Worm (Caenorhabditis elegans) whole organism, mixed stage, embryonic: ENCODE results near the gene C29F7.3.
A peak's percentile ranks its signal among the peaks of the same experiment; 100 is the strongest.

Source experiments
- M03D4.4 ChIP-seq: sonication (generic microtip); optimal IDR thresholded peaks from 2 replicates; lab custom pipeline; 2017; ENCODE audit warnings: mild to moderate bottlenecking, missing genetic modification characterization, missing compliant biosample characterization
- blmp-1 ChIP-seq: fragments of 150-350 bp; optimal IDR thresholded peaks from 2 replicates; lab custom pipeline; 2014; ENCODE audit warnings: missing biosample characterization, missing genetic modification characterization
- ceh-43 ChIP-seq: fragments of 200-800 bp; sonication (Bioruptor generic); optimal IDR thresholded peaks from 2 replicates; lab custom pipeline; 2018; ENCODE audit warnings: mild to moderate bottlenecking, missing genetic modification characterization, moderate library complexity, missing compliant biosample characterization
- ces-1 ChIP-seq: fragments of 150-350 bp; optimal IDR thresholded peaks from 2 replicates; lab custom pipeline; 2014; ENCODE audit warnings: missing biosample characterization, missing genetic modification reagents, missing genetic modification characterization
- cnd-1 ChIP-seq: fragments of 200-800 bp; sonication (Bioruptor generic); optimal IDR thresholded peaks from 2 replicates; lab custom pipeline; 2018; ENCODE audit warnings: mild to moderate bottlenecking, missing genetic modification characterization, missing compliant biosample characterization
- drap-1 ChIP-seq: fragments of 200-800 bp; sonication (Bioruptor generic); optimal IDR thresholded peaks from 3 replicates; lab custom pipeline; 2018; ENCODE audit warnings: mild to moderate bottlenecking, missing genetic modification characterization, missing compliant biosample characterization
- elt-1 ChIP-seq: sonication (generic microtip); optimal IDR thresholded peaks from 2 replicates; lab custom pipeline; 2017; ENCODE audit warnings: missing genetic modification characterization, mild to moderate bottlenecking, missing compliant biosample characterization, antibody characterized with exemption, moderate library complexity, borderline replicate concordance; ENCODE audit not compliant: insufficient read depth
- elt-3 ChIP-seq: fragments of 150-350 bp; optimal IDR thresholded peaks from 2 replicates; lab custom pipeline; 2014; ENCODE audit warnings: missing biosample characterization, missing genetic modification characterization
- flh-1 ChIP-seq: fragments of 200-800 bp; sonication (Bioruptor generic); optimal IDR thresholded peaks from 2 replicates; lab custom pipeline; 2018; ENCODE audit warnings: mild to moderate bottlenecking, missing genetic modification characterization, moderate library complexity, missing compliant biosample characterization
- ham-2 ChIP-seq: fragments of 200-800 bp; sonication (Bioruptor generic); optimal IDR thresholded peaks from 2 replicates; lab custom pipeline; 2018; ENCODE audit warnings: mild to moderate bottlenecking, missing genetic modification characterization, missing compliant biosample characterization
- lin-32 ChIP-seq: fragments of 200-800 bp; sonication (Bioruptor generic); optimal IDR thresholded peaks from 2 replicates; lab custom pipeline; 2018; ENCODE audit warnings: mild to moderate bottlenecking, missing genetic modification characterization, missing compliant biosample characterization
- lsy-2 ChIP-seq: fragments of 150-350 bp; optimal IDR thresholded peaks from 2 replicates; lab custom pipeline; 2014; ENCODE audit warnings: missing biosample characterization, missing genetic modification characterization
- mab-5 ChIP-seq: fragments of 150-350 bp; optimal IDR thresholded peaks from 2 replicates; lab custom pipeline; 2014; ENCODE audit warnings: missing biosample characterization, missing genetic modification characterization
- mls-2 ChIP-seq: sonication (generic microtip); optimal IDR thresholded peaks from 2 replicates; lab custom pipeline; 2016; ENCODE audit warnings: mild to moderate bottlenecking, missing genetic modification characterization, moderate library complexity, missing compliant biosample characterization
- nhr-12 ChIP-seq: fragments of 150-350 bp; optimal IDR thresholded peaks from 2 replicates; lab custom pipeline; 2014; ENCODE audit warnings: missing biosample characterization, missing genetic modification characterization
- nhr-2 ChIP-seq: fragments of 150-350 bp; optimal IDR thresholded peaks from 2 replicates; lab custom pipeline; 2014; ENCODE audit warnings: missing biosample characterization, missing genetic modification characterization
- nhr-237 ChIP-seq: fragments of 150-350 bp; optimal IDR thresholded peaks from 2 replicates; lab custom pipeline; 2014; ENCODE audit warnings: missing biosample characterization, missing genetic modification characterization
- nhr-28 ChIP-seq: fragments of 150-350 bp; optimal IDR thresholded peaks from 2 replicates; lab custom pipeline; 2014; ENCODE audit warnings: missing biosample characterization, missing genetic modification characterization
- nhr-76 ChIP-seq: sonication (generic microtip); optimal IDR thresholded peaks from 2 replicates; lab custom pipeline; 2017; ENCODE audit warnings: missing biosample characterization, missing genetic modification characterization
- sem-2 ChIP-seq: fragments of 200-800 bp; sonication (Bioruptor generic); optimal IDR thresholded peaks from 2 replicates; lab custom pipeline; 2018; ENCODE audit warnings: mild to moderate bottlenecking, missing genetic modification characterization, missing compliant biosample characterization
- snpc-4 ChIP-seq: fragments of 150-350 bp; optimal IDR thresholded peaks from 2 replicates; lab custom pipeline; 2014; ENCODE audit warnings: missing biosample characterization, missing genetic modification characterization
- sptf-1 ChIP-seq: sonication (generic microtip); optimal IDR thresholded peaks from 2 replicates; lab custom pipeline; 2017; ENCODE audit warnings: mild to moderate bottlenecking, missing genetic modification characterization, moderate library complexity, missing compliant biosample characterization
- tbx-8 ChIP-seq: fragments of 200-800 bp; sonication (Bioruptor generic); optimal IDR thresholded peaks from 2 replicates; lab custom pipeline; 2018; ENCODE audit warnings: mild to moderate bottlenecking, missing genetic modification characterization, moderate library complexity, missing compliant biosample characterization
- unc-120 ChIP-seq: sonication (generic microtip); optimal IDR thresholded peaks from 2 replicates; lab custom pipeline; 2017; ENCODE audit warnings: missing genetic modification characterization, missing compliant biosample characterization; ENCODE audit not compliant: poor library complexity, severe bottlenecking
- unc-39 ChIP-seq: fragments of 150-350 bp; optimal IDR thresholded peaks from 2 replicates; lab custom pipeline; 2014; ENCODE audit warnings: missing biosample characterization, missing genetic modification characterization
- unc-62 ChIP-seq: fragments of 150-350 bp; optimal IDR thresholded peaks from 2 replicates; lab custom pipeline; 2014; ENCODE audit warnings: missing biosample characterization, missing genetic modification reagents, missing genetic modification characterization
- zip-8 ChIP-seq: fragments of 150-350 bp; optimal IDR thresholded peaks from 2 replicates; lab custom pipeline; 2014; ENCODE audit warnings: missing biosample characterization, missing genetic modification characterization

Gene C29F7.3

DNA sequence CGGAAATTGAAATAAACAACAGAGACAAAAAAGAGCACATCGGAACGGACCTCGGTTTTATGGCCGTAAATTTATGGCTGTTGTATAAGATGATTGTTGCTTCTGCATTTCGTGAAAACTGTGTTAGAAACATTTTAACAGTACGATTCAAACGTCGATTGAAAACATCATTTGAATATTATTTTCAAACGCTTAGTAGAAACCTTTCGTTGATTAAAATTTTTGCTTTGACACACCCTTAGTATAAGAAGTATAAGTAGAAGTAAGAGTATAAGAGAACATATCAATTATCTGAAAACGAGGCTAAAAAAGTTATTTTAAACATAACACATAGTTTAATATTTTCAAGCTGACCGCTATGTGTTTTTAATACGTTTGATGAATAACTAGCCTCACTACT is 35.0 kb downstream of the C29F7.3 start:
- no peak for TF ChIP-seq blmp-1
- TF ChIP-seq elt-1 (tag; lab: Kevin White, UChicago) = no peak
- no peak for TF ChIP-seq ceh-43 (GFP tag; lab: Kevin White, UChicago)
- no peak for TF ChIP-seq unc-120
- no peak for TF ChIP-seq elt-3 (tag; lab: Kevin White, UChicago)
- TF ChIP-seq sem-2 = no peak
- TF ChIP-seq nhr-12 = no peak
- no peak for TF ChIP-seq nhr-76
- no peak for TF ChIP-seq M03D4.4 (tag; lab: Kevin White, UChicago)
- TF ChIP-seq mab-5 (tag; lab: Kevin White, UChicago) = no peak

DNA sequence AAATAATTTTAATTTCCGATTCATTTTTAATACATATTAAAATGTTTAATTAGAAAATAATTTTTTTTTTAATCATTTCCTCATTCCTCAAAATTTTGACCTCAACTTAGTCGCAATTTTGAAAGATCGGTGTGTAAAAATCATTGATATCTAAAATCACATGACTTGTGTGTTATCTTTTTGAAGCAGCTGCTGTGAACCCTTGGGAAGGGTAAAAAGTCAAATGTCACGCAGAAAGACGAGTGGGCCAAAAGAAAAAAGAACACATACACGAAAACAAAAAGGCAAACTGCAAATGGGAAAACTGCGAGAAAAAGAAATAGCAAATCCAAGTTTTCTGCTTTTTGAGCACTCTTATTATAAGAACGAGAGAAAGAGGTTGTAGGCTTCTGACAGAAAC is 36.5 kb downstream of the C29F7.3 start:
- TF ChIP-seq unc-62 = no peak
- no peak for TF ChIP-seq mls-2 (tag; lab: Kevin White, UChicago)
- no peak for TF ChIP-seq elt-3 (tag; lab: Kevin White, UChicago)

DNA sequence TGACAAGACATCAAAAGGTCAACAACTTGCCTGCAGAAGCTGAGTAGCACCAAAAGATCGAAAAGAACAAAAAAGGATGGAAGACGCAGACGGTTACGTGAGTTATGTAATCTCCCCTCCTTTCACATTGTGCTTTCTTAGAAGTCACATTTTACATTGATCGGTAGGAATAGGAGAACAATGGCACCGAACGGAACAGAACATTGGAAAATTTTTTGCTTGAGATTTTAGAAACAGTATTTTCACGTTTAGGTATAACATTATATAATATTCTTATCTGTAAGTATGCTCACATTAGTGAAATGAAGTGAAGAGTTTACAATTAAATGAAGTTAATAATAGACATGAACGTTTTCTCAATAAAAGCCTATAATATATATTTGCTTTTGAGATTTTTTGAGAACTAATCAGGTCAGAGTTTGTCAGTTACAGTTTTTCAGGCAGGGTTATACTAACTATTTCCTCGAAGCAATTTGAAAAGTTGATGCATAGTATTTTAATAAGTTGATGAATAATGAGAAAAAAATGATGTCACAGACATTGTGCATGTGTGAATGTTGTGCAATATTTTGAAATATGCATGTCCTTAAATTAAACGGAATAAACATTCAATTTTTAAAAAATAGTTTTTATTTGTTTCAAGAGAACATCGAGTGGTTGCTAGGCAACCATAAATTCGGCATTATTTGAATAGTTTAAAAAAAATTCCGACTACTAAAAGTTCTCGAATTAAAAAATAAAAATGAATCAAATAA is 38.6 kb downstream of the C29F7.3 start:
- TF ChIP-seq nhr-237 (tag; lab: Kevin White, UChicago) (no peak), snpc-4 (tag; lab: Kevin White, UChicago) (no peak), ces-1 (GFP tag; lab: Kevin White, UChicago) (no peak), drap-1 (GFP tag; lab: Kevin White, UChicago) (no peak), flh-1 (GFP tag; lab: Kevin White, UChicago) (no peak)
- TF ChIP-seq, all 35 proteins: peak for 0

DNA sequence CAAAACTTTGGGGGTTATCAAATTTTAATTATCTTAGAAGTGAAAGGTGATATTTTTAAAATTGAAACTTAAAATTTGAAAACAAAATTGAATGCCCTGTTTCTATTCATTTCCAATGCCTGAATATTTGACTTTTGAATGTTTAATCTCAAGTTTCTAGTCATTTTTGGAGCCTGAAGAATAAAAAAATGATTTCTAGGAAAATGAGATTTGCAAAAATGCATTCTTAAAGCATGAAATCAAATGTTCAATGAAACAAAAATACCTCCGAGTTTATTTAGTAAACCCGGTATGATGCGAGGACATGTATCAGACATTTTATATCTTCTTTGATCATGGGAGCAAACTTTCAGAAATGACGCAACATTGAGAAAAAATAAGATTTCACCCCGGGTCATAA is 40.7 kb downstream of the C29F7.3 start:
- TF ChIP-seq tbx-8 = no peak
- TF ChIP-seq zip-8 (tag; lab: Kevin White, UChicago) = peak; percentile 59

DNA sequence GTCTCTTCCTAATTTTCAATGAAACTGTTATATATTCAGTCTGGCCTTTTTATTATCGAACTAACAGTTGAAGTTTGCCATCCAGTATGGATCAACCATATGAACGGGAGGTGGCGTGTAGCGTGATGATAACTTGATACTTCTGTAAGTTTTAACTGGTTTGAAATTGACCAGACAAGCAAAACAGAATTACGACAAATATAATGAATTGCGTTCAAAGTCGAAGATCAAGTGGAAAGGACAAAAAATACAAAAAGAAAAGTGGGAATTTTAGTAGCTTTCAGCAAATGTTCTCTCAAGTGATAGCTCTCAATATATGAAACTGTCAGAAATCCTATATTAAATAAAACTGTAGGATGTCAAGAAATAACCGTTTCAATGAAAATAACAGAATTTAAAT is 42.9 kb downstream of the C29F7.3 start, which contains the start of the genes C49F8.14 and gem-1:
TSS of gene C49F8.14 (minus strand) at position 99 of the 400 bp plus-strand sequence.
TSS of gene gem-1 (minus strand) at position 142 of the 400 bp plus-strand sequence.
- TF ChIP-seq snpc-4 (tag; lab: Kevin White, UChicago) (no peak), zip-8 (tag; lab: Kevin White, UChicago) (no peak), cnd-1 (tag; lab: Kevin White, UChicago) (no peak), nhr-28 (tag; lab: Kevin White, UChicago) (no peak), lin-32 (GFP tag; lab: Kevin White, UChicago) (no peak), ceh-43 (GFP tag; lab: Kevin White, UChicago) (no peak), nhr-2 (tag; lab: Kevin White, UChicago) (no peak), unc-39 (tag; lab: Kevin White, UChicago) (no peak), elt-3 (tag; lab: Kevin White, UChicago) (no peak), lsy-2 (no peak), sptf-1 (tag; lab: Kevin White, UChicago) (no peak), mls-2 (tag; lab: Kevin White, UChicago) (no peak), nhr-12 (no peak), blmp-1 (no peak), unc-62 (no peak), nhr-237 (tag; lab: Kevin White, UChicago) (no peak)

DNA sequence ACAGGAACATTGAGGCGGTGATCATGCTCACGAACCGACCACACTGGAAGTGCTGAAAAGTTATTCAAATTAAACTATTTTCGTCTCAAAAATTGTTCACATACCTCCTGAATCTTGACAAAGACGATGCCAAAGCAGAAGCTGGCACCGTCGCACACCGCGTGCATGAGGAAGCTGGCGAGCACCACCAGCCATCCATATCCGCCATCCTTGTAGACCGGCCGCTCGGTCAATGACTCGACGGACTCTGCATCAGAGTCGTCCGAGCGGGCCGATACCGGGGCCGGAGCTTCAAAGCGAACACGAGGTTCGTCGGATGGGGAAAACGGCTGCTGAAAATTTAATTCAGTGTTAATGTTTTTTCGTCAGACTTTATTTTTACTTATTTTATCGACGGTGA is 43.5 kb downstream of the C29F7.3 start:
- TF ChIP-seq nhr-28 (tag; lab: Kevin White, UChicago) (no peak), nhr-76 (no peak), tbx-8 (no peak), lsy-2 (no peak), unc-39 (tag; lab: Kevin White, UChicago) (no peak), ham-2 (no peak), cnd-1 (tag; lab: Kevin White, UChicago) (no peak)
- TF ChIP-seq, all 35 proteins: peak for 0
